Worm (Caenorhabditis elegans) whole organism, L3 larva: ENCODE data around the gene scly-1.

ENCODE experiments used
- ceh-16 ChIP-seq: sonication (generic microtip); optimal IDR thresholded peaks from 2 replicates; lab custom pipeline; 2017; ENCODE audit warnings: missing biosample characterization, missing genetic modification characterization
- nfya-1 ChIP-seq: sonication (generic microtip); optimal IDR thresholded peaks from 2 replicates; lab custom pipeline; 2017; ENCODE audit warnings: missing genetic modification characterization, mild to moderate bottlenecking, missing compliant biosample characterization, antibody characterized with exemption, moderate library complexity; ENCODE audit not compliant: insufficient read depth
- nhr-11 ChIP-seq: fragments of 150-350 bp; optimal IDR thresholded peaks from 2 replicates; lab custom pipeline; 2014; ENCODE audit warnings: missing biosample characterization, missing genetic modification characterization
- nhr-43 ChIP-seq: sonication (generic microtip); optimal IDR thresholded peaks from 2 replicates; lab custom pipeline; 2016; ENCODE audit warnings: mild to moderate bottlenecking, missing genetic modification characterization, missing compliant biosample characterization; ENCODE audit not compliant: poor library complexity, severe bottlenecking
- snpc-4 ChIP-seq: fragments of 150-350 bp; optimal IDR thresholded peaks from 2 replicates; lab custom pipeline; 2014; ENCODE audit warnings: missing biosample characterization, missing genetic modification characterization

DNA sequence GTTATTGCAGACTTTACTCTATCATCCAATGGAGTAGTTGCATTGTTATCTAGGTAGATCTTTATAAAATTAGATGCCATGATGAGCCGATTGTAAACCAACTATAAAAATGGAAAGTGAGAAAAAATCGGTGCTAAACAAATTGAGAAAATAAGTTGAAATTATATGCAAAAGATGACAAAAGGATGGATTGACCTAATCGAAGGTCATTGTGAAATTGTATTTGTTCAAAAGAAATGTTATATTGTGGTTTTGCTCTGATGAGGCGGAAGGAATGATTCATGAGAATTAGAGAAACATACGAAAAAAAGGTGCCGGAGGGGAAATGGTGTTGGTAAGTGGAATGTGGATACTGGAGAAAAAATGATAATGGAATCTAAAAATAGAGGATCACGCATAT is at the start of gene scly-1:
- no peak for TF ChIP-seq nhr-11
- no peak for TF ChIP-seq ceh-16
- no peak for TF ChIP-seq snpc-4 (tag; lab: Kevin White, UChicago)
- no peak for TF ChIP-seq nfya-1 (tag; lab: Kevin White, UChicago)
- no peak for TF ChIP-seq nhr-43 (tag; lab: Kevin White, UChicago)
